Fruit fly (Drosophila melanogaster): Measurements from ENCODE around the gene CG42853.
A peak's percentile ranks its signal among the peaks of the same experiment; 100 is the strongest.

CG42853 gene

dm6 chr3L:18106021-18106944 is 15.5 kb downstream of the CG42853 start, which contains the start of the genes CG13698 and mRpS26:
TSS of gene CG13698 (minus strand) at chr3L:18106149.
TSS of gene mRpS26 (plus strand) at chr3L:18106579.
- peak; percentile 15 for TF ChIP-seq ovo (GFP tag; optimal IDR thresholded peaks at IDR 0.05)
- TF ChIP-seq bab1 (GFP tag; optimal IDR thresholded peaks at IDR 0.05) = peak; percentile 66
- TF ChIP-seq tj (GFP tag; optimal IDR thresholded peaks at IDR 0.05) = peak; percentile 92
- peak; percentile 89 for TF ChIP-seq CG12768 (GFP tag; optimal IDR thresholded peaks at IDR 0.05)
- TF ChIP-seq Crg-1 (GFP tag; optimal IDR thresholded peaks at IDR 0.05) = peak; percentile 46
- peak; percentile 73 for TF ChIP-seq toe (GFP tag; optimal IDR thresholded peaks at IDR 0.05)
- TF ChIP-seq CG11617 (GFP tag; optimal IDR thresholded peaks at IDR 0.05) = peak; percentile 81
- peak; percentile 82 for TF ChIP-seq CG7045 (GFP tag; optimal IDR thresholded peaks at IDR 0.05)
- TF ChIP-seq cic (GFP tag; optimal IDR thresholded peaks at IDR 0.05) = no peak
- TF ChIP-seq CG1620 (GFP tag; optimal IDR thresholded peaks at IDR 0.05) = peak; percentile 58
- peak; percentile 79 for TF ChIP-seq CG7101 (tag; optimal IDR thresholded peaks at IDR 0.05)
- TF ChIP-seq cnc (optimal IDR thresholded peaks at IDR 0.05) = no peak
- peak; percentile 34 for TF ChIP-seq Clk (GFP tag; optimal IDR thresholded peaks at IDR 0.05)
- TF ChIP-seq CG14711 (tag; optimal IDR thresholded peaks at IDR 0.05) = peak; percentile 78
- peak; percentile 59 for TF ChIP-seq pad (GFP tag; optimal IDR thresholded peaks at IDR 0.05)
- peak; percentile 80 for TF ChIP-seq CG33017 (tag; optimal IDR thresholded peaks at IDR 0.05)
- TF ChIP-seq CG5204 (GFP tag; optimal IDR thresholded peaks at IDR 0.05) = no peak
- TF ChIP-seq kay (GFP tag; ENCODE audit: borderline replicate concordance) = no peak
- TF ChIP-seq Mnt (GFP tag; optimal IDR thresholded peaks at IDR 0.05) = peak; percentile 22
- no peak for TF ChIP-seq Hr96 (GFP tag; optimal IDR thresholded peaks at IDR 0.05)

dm6 chr3L:18105343-18106020 is 16.3 kb downstream of the CG42853 start:
- TF ChIP-seq cnc (optimal IDR thresholded peaks at IDR 0.05) (no peak), CG12768 (GFP tag; optimal IDR thresholded peaks at IDR 0.05) (no peak), tj (GFP tag; optimal IDR thresholded peaks at IDR 0.05) (peak; percentile 96), cic (GFP tag; optimal IDR thresholded peaks at IDR 0.05) (peak; percentile 39)

dm6 chr3L:18102161-18102565 is 19.6 kb downstream of the CG42853 start:
- TF ChIP-seq bab1 (GFP tag; optimal IDR thresholded peaks at IDR 0.05) = no peak
- TF ChIP-seq Hr96 (GFP tag; optimal IDR thresholded peaks at IDR 0.05) = no peak
- TF ChIP-seq CG7045 (GFP tag; optimal IDR thresholded peaks at IDR 0.05) = no peak
- no peak for TF ChIP-seq Crg-1 (GFP tag; optimal IDR thresholded peaks at IDR 0.05)
- no peak for TF ChIP-seq Mnt (GFP tag; optimal IDR thresholded peaks at IDR 0.05)

- TF ChIP-seq bab1 (GFP tag; optimal IDR thresholded peaks at IDR 0.05) (peak; percentile 1), tj (GFP tag; optimal IDR thresholded peaks at IDR 0.05) (peak; percentile 74), Mnt (GFP tag; optimal IDR thresholded peaks at IDR 0.05) (no peak)
Measured at dm6 chr3L:18101421-18101996, 20.3 kb downstream of the CG42853 start.

- TF ChIP-seq ovo (GFP tag; optimal IDR thresholded peaks at IDR 0.05) (no peak), toe (GFP tag; optimal IDR thresholded peaks at IDR 0.05) (no peak), CG7045 (GFP tag; optimal IDR thresholded peaks at IDR 0.05) (no peak), CG11617 (GFP tag; optimal IDR thresholded peaks at IDR 0.05) (no peak), CG33017 (tag; optimal IDR thresholded peaks at IDR 0.05) (no peak), CG7101 (tag; optimal IDR thresholded peaks at IDR 0.05) (no peak), pad (GFP tag; optimal IDR thresholded peaks at IDR 0.05) (no peak), bab1 (GFP tag; optimal IDR thresholded peaks at IDR 0.05) (no peak), cnc (optimal IDR thresholded peaks at IDR 0.05) (no peak)
Measured at dm6 chr3L:18099715-18100114, 22.1 kb downstream of the CG42853 start.

dm6 chr3L:18096726-18097125 is 25.1 kb downstream of the CG42853 start:
- TF ChIP-seq toe (GFP tag; optimal IDR thresholded peaks at IDR 0.05) (no peak), CG11617 (GFP tag; optimal IDR thresholded peaks at IDR 0.05) (no peak), tj (GFP tag; optimal IDR thresholded peaks at IDR 0.05) (no peak), kay (GFP tag; ENCODE audit: borderline replicate concordance) (no peak), CG7101 (tag; optimal IDR thresholded peaks at IDR 0.05) (no peak), bab1 (GFP tag; optimal IDR thresholded peaks at IDR 0.05) (no peak), CG12768 (GFP tag; optimal IDR thresholded peaks at IDR 0.05) (no peak), Hr96 (GFP tag; optimal IDR thresholded peaks at IDR 0.05) (no peak), Mnt (GFP tag; optimal IDR thresholded peaks at IDR 0.05) (no peak), CG5204 (GFP tag; optimal IDR thresholded peaks at IDR 0.05) (no peak), ovo (GFP tag; optimal IDR thresholded peaks at IDR 0.05) (no peak), Clk (GFP tag; optimal IDR thresholded peaks at IDR 0.05) (no peak), Crg-1 (GFP tag; optimal IDR thresholded peaks at IDR 0.05) (no peak), CG14711 (tag; optimal IDR thresholded peaks at IDR 0.05) (no peak), CG33017 (tag; optimal IDR thresholded peaks at IDR 0.05) (no peak), pad (GFP tag; optimal IDR thresholded peaks at IDR 0.05) (no peak), CG1620 (GFP tag; optimal IDR thresholded peaks at IDR 0.05) (no peak), cic (GFP tag; optimal IDR thresholded peaks at IDR 0.05) (no peak), cnc (optimal IDR thresholded peaks at IDR 0.05) (no peak), CG7045 (GFP tag; optimal IDR thresholded peaks at IDR 0.05) (no peak)
